Fruit fly (Drosophila melanogaster): ENCODE results near the gene CG6138.

DNA sequence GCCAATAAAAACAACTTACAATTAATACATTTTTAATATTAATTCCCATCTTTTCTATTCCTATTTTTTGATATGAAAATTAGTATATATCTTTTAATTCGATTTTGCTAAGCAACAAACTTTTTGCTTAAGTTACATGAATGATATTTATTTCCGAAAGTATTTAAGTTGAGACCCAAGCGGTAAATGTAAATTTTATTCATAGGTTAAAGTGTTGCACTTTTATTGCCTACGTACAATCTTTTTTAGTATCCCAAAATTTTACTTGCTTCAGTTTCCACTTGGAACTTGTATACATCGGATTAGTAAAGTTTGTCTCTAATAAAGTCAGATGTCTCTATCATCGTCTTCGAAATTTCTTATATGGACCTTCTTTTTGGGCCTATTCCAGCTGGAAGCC is 35.5 kb upstream of the CG6138 start, which contains the start of gene CG18301:
- TF ChIP-seq ttk (optimal IDR thresholded peaks at IDR 0.05): no peak
- TF ChIP-seq Myc (optimal IDR thresholded peaks at IDR 0.05): no peak
- TF ChIP-seq psq (optimal IDR thresholded peaks at IDR 0.05): no peak

Measured in Kc167 (cell line).